Fruit fly (Drosophila melanogaster): ENCODE results near the gene CG2162.

Gene CG2162

dm6 chr3L:3060054-3060979, 25.3 kb downstream of the CG2162 start (continued):
- peak; percentile 99 for TF ChIP-seq CG9727 (GFP tag; optimal IDR thresholded peaks at IDR 0.05)
- peak; percentile 99 for TF ChIP-seq Hmr (GFP tag; optimal IDR thresholded peaks at IDR 0.05)
- TF ChIP-seq dimm (GFP tag; IDR thresholded peaks at IDR 0.05) = peak; percentile 98
- TF ChIP-seq Sox100B (GFP tag; optimal IDR thresholded peaks at IDR 0.05) = peak; percentile 95
- peak; percentile 99 for TF ChIP-seq zfh2 (GFP tag; optimal IDR thresholded peaks at IDR 0.05)
- TF ChIP-seq luna (GFP tag; optimal IDR thresholded peaks at IDR 0.05) = peak; percentile 97
- TF ChIP-seq inv (GFP tag; IDR thresholded peaks at IDR 0.05; ENCODE audit: partially characterized antibody) = no peak
- peak; percentile 93 for TF ChIP-seq CG2202 (tag; optimal IDR thresholded peaks at IDR 0.05)
- peak; percentile 97 for TF ChIP-seq Bteb2 (GFP tag; optimal IDR thresholded peaks at IDR 0.05)
- peak; percentile 99 for TF ChIP-seq CG16815 (GFP tag; optimal IDR thresholded peaks at IDR 0.05)
- TF ChIP-seq lmd (GFP tag; IDR thresholded peaks at IDR 0.05) = peak; percentile 99
- peak; percentile 99 for TF ChIP-seq ap (GFP tag; IDR thresholded peaks at IDR 0.05)
- no peak for TF ChIP-seq cad (GFP tag; optimal IDR thresholded peaks at IDR 0.05)
- TF ChIP-seq Hand (GFP tag; optimal IDR thresholded peaks at IDR 0.05) = peak; percentile 95
- TF ChIP-seq corto (GFP tag; optimal IDR thresholded peaks at IDR 0.05) = peak; percentile 99
- peak; percentile 100 for TF ChIP-seq Med (GFP tag)
- TF ChIP-seq dmrt11E (tag; optimal IDR thresholded peaks at IDR 0.05) = peak; percentile 92
- peak; percentile 99 for TF ChIP-seq al (GFP tag; IDR thresholded peaks at IDR 0.05)
- peak; percentile 99 for TF ChIP-seq mam (GFP tag; optimal IDR thresholded peaks at IDR 0.05)
- peak; percentile 99 for TF ChIP-seq pum (GFP tag; optimal IDR thresholded peaks at IDR 0.05)
- TF ChIP-seq CG7786 (GFP tag; optimal IDR thresholded peaks at IDR 0.05) = peak; percentile 99
- TF ChIP-seq CG6254 (GFP tag; optimal IDR thresholded peaks at IDR 0.05) = peak; percentile 91
- TF ChIP-seq aop (GFP tag; IDR thresholded peaks at IDR 0.05) = peak; percentile 97
- TF ChIP-seq CG9797 (GFP tag; optimal IDR thresholded peaks at IDR 0.05) = peak; percentile 37
- TF ChIP-seq CG13775 (GFP tag; optimal IDR thresholded peaks at IDR 0.05) = peak; percentile 98
- peak; percentile 98 for TF ChIP-seq CG3281 (GFP tag; optimal IDR thresholded peaks at IDR 0.05)
- peak; percentile 99 for TF ChIP-seq CG14667 (GFP tag; IDR thresholded peaks at IDR 0.05)
- TF ChIP-seq ewg (GFP tag; optimal IDR thresholded peaks at IDR 0.05) = peak; percentile 96
- TF ChIP-seq MTF-1 (GFP tag; optimal IDR thresholded peaks at IDR 0.05; ENCODE audit: borderline replicate concordance) = peak; percentile 96
- peak; percentile 98 for TF ChIP-seq Hr51 (GFP tag; optimal IDR thresholded peaks at IDR 0.05)
- peak; percentile 97 for TF ChIP-seq CG1024 (GFP tag; IDR thresholded peaks at IDR 0.05)
- peak; percentile 99 for TF ChIP-seq CG7372 (GFP tag; IDR thresholded peaks at IDR 0.05)
- peak; percentile 99 for TF ChIP-seq CG11085 (GFP tag; IDR thresholded peaks at IDR 0.05)
- TF ChIP-seq CG1603 (tag; optimal IDR thresholded peaks at IDR 0.05) = peak; percentile 99
- peak; percentile 100 for TF ChIP-seq Gug (GFP tag; IDR thresholded peaks at IDR 0.05)
- no peak for TF ChIP-seq vnd (GFP tag; IDR thresholded peaks at IDR 0.05; ENCODE audit: partially characterized antibody)
- TF ChIP-seq CG10321 (GFP tag; IDR thresholded peaks at IDR 0.05) = peak; percentile 96
- peak; percentile 90 for TF ChIP-seq crol (GFP tag; IDR thresholded peaks at IDR 0.05)
- TF ChIP-seq Deaf1 (tag; optimal IDR thresholded peaks at IDR 0.05) = peak; percentile 79
- TF ChIP-seq Kr (GFP tag; optimal IDR thresholded peaks at IDR 0.05) = peak; percentile 49
- TF ChIP-seq CG4617 (GFP tag; optimal IDR thresholded peaks at IDR 0.05; ENCODE audit: borderline replicate concordance) = peak; percentile 98
- peak; percentile 98 for TF ChIP-seq Atf-2 (GFP tag; optimal IDR thresholded peaks at IDR 0.05)
- peak; percentile 35 for TF ChIP-seq pzg (GFP tag; optimal IDR thresholded peaks at IDR 0.05)
- TF ChIP-seq gro (GFP tag; optimal IDR thresholded peaks at IDR 0.05) = peak; percentile 99
- TF ChIP-seq CG12769 (tag; optimal IDR thresholded peaks at IDR 0.05) = peak; percentile 99
- TF ChIP-seq grau (tag; optimal IDR thresholded peaks at IDR 0.05) = peak; percentile 97
- TF ChIP-seq mld (GFP tag; IDR thresholded peaks at IDR 0.05; ENCODE audit: partially characterized antibody) = no peak
- TF ChIP-seq CG2875 (GFP tag; optimal IDR thresholded peaks at IDR 0.05) = peak; percentile 97
